Worm (Caenorhabditis elegans) whole organism, mixed stage, embryonic: Measurements from ENCODE around the gene Y43F8B.12.

ENCODE experiments used
- ceh-39 ChIP-seq: fragments of 150-350 bp; optimal IDR thresholded peaks from 2 replicates; lab custom pipeline; 2014; ENCODE audit warnings: missing biosample characterization, missing genetic modification characterization
- nhr-28 ChIP-seq: fragments of 150-350 bp; optimal IDR thresholded peaks from 2 replicates; lab custom pipeline; 2014; ENCODE audit warnings: missing biosample characterization, missing genetic modification characterization
- sptf-1 ChIP-seq: sonication (generic microtip); optimal IDR thresholded peaks from 2 replicates; lab custom pipeline; 2017; ENCODE audit warnings: mild to moderate bottlenecking, missing genetic modification characterization, moderate library complexity, missing compliant biosample characterization
- tbx-8 ChIP-seq: fragments of 200-800 bp; sonication (Bioruptor generic); optimal IDR thresholded peaks from 2 replicates; lab custom pipeline; 2018; ENCODE audit warnings: mild to moderate bottlenecking, missing genetic modification characterization, moderate library complexity, missing compliant biosample characterization
- unc-62 ChIP-seq: fragments of 150-350 bp; optimal IDR thresholded peaks from 2 replicates; lab custom pipeline; 2014; ENCODE audit warnings: missing biosample characterization, missing genetic modification reagents, missing genetic modification characterization

ce11 chrV:19467574-19467973 is 609 bp upstream of the Y43F8B.12 start, which contains the start of gene Y43F8B.23:
- TF ChIP-seq unc-62 (GFP tag; lab: Kevin White, UChicago), result no peak
- no peak for TF ChIP-seq ceh-39 (tag; lab: Kevin White, UChicago)
- TF ChIP-seq sptf-1 (tag; lab: Kevin White, UChicago), result no peak
- no peak for TF ChIP-seq tbx-8
- TF ChIP-seq nhr-28 (tag; lab: Kevin White, UChicago), result no peak
